Worm (Caenorhabditis elegans) whole organism, early embryonic: Measurements from ENCODE around the gene T15B7.15.

ENCODE experiments used
- aly-1 ChIP-seq: sonication (generic microtip); optimal IDR thresholded peaks from 2 replicates; lab custom pipeline; 2016; ENCODE audit warnings: missing genetic modification characterization, missing compliant biosample characterization
- ama-1 ChIP-seq: fragments of 150-350 bp; optimal IDR thresholded peaks from 2 replicates; lab custom pipeline; 2014
- ceh-13 ChIP-seq: fragments of 200-800 bp; sonication (Bioruptor generic); optimal IDR thresholded peaks from 2 replicates; lab custom pipeline; 2018; ENCODE audit warnings: mild to moderate bottlenecking, missing genetic modification characterization, missing compliant biosample characterization
- scrt-1 ChIP-seq: fragments of 200-800 bp; sonication (Bioruptor generic); IDR thresholded peaks from 2 replicates; pipeline ENCODE4 v1.3.6; 2022; ENCODE audit warnings: missing genetic modification characterization, missing compliant biosample characterization

DNA sequence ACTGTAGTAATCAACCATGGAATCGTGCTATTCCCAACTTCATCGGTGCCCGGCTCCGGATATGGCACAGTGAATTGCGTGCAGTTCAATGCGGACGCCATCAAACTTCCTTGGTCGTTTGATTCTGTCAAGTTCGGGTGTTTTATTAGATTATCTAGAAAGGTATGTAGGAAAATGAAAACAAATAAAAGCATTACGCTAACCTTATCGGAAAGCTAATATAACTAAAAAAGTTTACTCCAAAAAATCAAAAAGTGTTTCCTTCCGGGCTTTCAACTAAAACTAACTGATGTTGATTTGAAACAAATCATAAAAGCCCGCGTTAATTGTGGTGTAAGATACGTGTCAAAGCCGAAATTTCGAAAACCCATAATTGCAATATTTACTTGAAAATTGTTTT, 18.7 kb downstream of the T15B7.15 start, which contains the start of gene dmsr-13:
- no peak for TF ChIP-seq ceh-13 (GFP tag; lab: Kevin White, UChicago)
- no peak for TF ChIP-seq scrt-1
- no peak for TF ChIP-seq aly-1
- TF ChIP-seq ama-1: no peak
